Fruit fly (Drosophila melanogaster): ENCODE measurements around the gene CG9147.

Gene CG9147

DNA sequence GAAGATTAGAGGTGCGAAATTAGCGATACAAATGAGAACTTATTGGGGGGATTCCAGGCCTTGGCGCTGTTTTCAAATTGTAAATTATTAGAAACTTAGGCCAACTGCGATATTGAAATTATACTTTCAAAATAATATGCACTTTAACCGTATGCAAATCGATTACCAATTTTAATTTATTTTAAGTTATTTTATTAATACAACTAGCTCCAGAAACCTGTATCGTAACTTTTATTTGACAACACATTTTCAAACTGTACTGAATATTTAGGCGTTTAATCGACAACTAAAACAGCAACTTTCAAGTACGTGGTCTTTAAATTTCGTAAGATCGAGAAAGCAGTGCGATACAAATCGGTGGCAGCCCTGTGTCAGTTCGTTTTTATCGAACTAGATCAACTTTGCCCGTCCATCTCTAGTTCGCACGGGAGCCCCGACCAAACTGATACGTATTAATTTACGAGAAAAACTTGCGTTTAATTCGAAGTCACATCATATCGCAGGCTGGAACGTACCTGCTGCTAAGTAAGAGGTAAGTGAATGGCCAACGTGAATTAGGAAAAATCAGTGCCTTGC, 4.9 kb downstream of the CG9147 start, which contains the start of the genes CG9154 and Kr-h2 (continued):
- TF ChIP-seq CG4617 (GFP tag; optimal IDR thresholded peaks at IDR 0.05; ENCODE audit: borderline replicate concordance), result peak; percentile 79
- TF ChIP-seq lola (GFP tag; optimal IDR thresholded peaks at IDR 0.05), result peak in 1 of 3 experiments; percentile 25
- TF ChIP-seq Sry-β (GFP tag; optimal IDR thresholded peaks at IDR 0.05), result peak; percentile 28

DNA sequence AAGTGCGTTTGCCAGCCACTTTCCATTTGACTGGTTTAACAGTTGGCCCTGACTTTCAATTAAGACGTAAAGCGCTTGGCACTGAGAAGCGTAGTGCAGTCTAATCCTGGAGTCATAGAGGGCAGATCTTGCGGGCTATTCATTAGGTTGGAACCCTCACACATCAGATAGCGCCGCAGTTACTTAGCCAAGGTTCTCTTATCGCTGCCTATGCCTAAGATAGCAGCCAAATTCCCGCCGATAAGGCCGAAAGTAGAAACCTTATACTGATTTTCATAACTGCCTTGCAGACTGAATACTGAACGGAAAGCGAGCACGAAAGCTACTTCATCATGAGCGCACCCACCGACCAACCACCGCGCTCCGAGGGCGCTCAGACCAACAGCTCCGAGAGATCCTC, 6.3 kb downstream of the CG9147 start:
- TF ChIP-seq Med (GFP tag) (peak; percentile 62), exex (tag; optimal IDR thresholded peaks at IDR 0.05) (peak; percentile 38), grn (GFP tag; optimal IDR thresholded peaks at IDR 0.05) (peak; percentile 61), prd (optimal IDR thresholded peaks at IDR 0.05) (no peak), prd (GFP tag; IDR thresholded peaks at IDR 0.05) (no peak), Mrtf (GFP tag; IDR thresholded peaks at IDR 0.05) (no peak), CG10543 (GFP tag; optimal IDR thresholded peaks at IDR 0.05) (peak; percentile 32), GATAe (GFP tag; conservative IDR thresholded peaks at IDR 0.05) (peak; percentile 76), sug (tag; optimal IDR thresholded peaks at IDR 0.05) (peak; percentile 8), sd (tag; optimal IDR thresholded peaks at IDR 0.05) (peak; percentile 74), danr (GFP tag; IDR thresholded peaks at IDR 0.05) (no peak), Ets65A (GFP tag) (peak; percentile 33)

DNA sequence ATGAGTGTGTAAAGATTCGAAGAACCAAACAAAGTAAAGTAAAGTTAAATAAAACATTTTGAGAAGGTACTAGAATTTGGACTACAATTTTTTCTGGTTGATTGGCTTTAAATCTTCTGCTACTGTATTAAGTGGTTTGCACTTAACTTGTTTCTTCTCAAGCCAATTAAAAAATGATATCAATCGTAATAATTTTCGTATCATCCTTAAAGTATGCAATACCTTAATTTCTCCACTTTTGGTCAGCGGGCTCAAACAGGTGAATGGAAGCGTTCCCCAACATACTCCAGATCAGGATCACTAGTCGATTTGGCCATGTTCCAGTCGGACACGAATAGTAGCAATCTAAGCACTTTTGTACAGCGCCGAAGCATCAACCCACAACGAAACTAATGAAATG, 8.1 kb downstream of the CG9147 start:
- TF ChIP-seq CG10267 (tag; optimal IDR thresholded peaks at IDR 0.05) (no peak), Vsx1 (GFP tag; optimal IDR thresholded peaks at IDR 0.05) (peak; percentile 87), grn (GFP tag; optimal IDR thresholded peaks at IDR 0.05) (peak; percentile 69), exex (tag; optimal IDR thresholded peaks at IDR 0.05) (peak; percentile 52)

DNA sequence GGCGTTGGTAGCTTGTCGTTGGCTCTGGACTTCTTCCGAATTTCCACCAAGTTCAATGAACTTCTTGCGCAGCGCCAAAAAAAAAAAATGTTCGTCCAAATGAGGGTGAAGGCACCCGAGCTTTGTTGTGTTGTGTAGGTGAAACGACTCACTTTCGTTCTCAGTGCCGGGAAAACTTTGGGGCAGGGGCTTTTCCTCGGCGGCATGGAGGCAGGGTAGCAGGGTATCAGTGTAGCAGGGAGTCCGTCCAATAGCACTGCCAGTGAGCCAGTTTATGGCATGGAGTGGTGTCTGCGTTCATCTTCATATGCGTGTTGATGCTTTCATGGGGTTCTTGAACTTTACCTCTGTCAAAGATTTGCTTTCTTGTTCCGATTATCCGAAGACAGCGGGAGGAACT, 8.5 kb downstream of the CG9147 start:
- TF ChIP-seq h (optimal IDR thresholded peaks at IDR 0.05), result no peak
- no peak for TF ChIP-seq Fer2 (tag; optimal IDR thresholded peaks at IDR 0.05)
- TF ChIP-seq peb (GFP tag; IDR thresholded peaks at IDR 0.05), result 0 out of 2 replicates have a peak, but pooled peaks have one; percentile 10
- TF ChIP-seq grau (tag; optimal IDR thresholded peaks at IDR 0.05), result no peak
- TF ChIP-seq CG10274 (GFP tag; optimal IDR thresholded peaks at IDR 0.05), result peak; percentile 34
- TF ChIP-seq CG16863 (GFP tag; optimal IDR thresholded peaks at IDR 0.05), result no peak
- no peak for TF ChIP-seq CG7745 (tag; optimal IDR thresholded peaks at IDR 0.05)
- TF ChIP-seq CG32772 (GFP tag; IDR thresholded peaks at IDR 0.05), result peak; percentile 46; the same call in 1 of the 2 replicates
- no peak for TF ChIP-seq her (GFP tag; optimal IDR thresholded peaks at IDR 0.05)
- TF ChIP-seq CG16779 (GFP tag; IDR thresholded peaks at IDR 0.05), result no peak
- no peak for TF ChIP-seq CG10959 (GFP tag; IDR thresholded peaks at IDR 0.05)
- TF ChIP-seq tx (GFP tag; optimal IDR thresholded peaks at IDR 0.05), result no peak
- 0 out of 2 replicates have a peak, but pooled peaks have one; percentile 43 for TF ChIP-seq rib (GFP tag; IDR thresholded peaks at IDR 0.05)
- TF ChIP-seq dysf (GFP tag; IDR thresholded peaks at IDR 0.05), result no peak
- no peak for TF ChIP-seq hkb (optimal IDR thresholded peaks at IDR 0.05)
- TF ChIP-seq hkb (GFP tag; IDR thresholded peaks at IDR 0.05), result 0 out of 2 replicates have a peak, but pooled peaks have one; percentile 21
- TF ChIP-seq danr (GFP tag; IDR thresholded peaks at IDR 0.05), result no peak
- no peak for TF ChIP-seq inv (GFP tag; IDR thresholded peaks at IDR 0.05; ENCODE audit: partially characterized antibody)
- TF ChIP-seq NC2β (GFP tag; optimal IDR thresholded peaks at IDR 0.05), result no peak
- TF ChIP-seq HLH4C (GFP tag; IDR thresholded peaks at IDR 0.05; ENCODE audit: partially characterized antibody), result no peak
- TF ChIP-seq CG17912 (GFP tag; optimal IDR thresholded peaks at IDR 0.05), result no peak
- no peak for TF ChIP-seq Atf6 (GFP tag; IDR thresholded peaks at IDR 0.05)
- TF ChIP-seq sens-2 (GFP tag; IDR thresholded peaks at IDR 0.05), result no peak
- TF ChIP-seq hth (optimal IDR thresholded peaks at IDR 0.05), result no peak
- TF ChIP-seq Lpt (GFP tag; optimal IDR thresholded peaks at IDR 0.05), result no peak
- TF ChIP-seq CG13624 (GFP tag; optimal IDR thresholded peaks at IDR 0.05), result no peak
- TF ChIP-seq CG15696 (tag; optimal IDR thresholded peaks at IDR 0.05), result no peak
- TF ChIP-seq hbn (GFP tag; IDR thresholded peaks at IDR 0.05; ENCODE audit: partially characterized antibody), result no peak
- TF ChIP-seq insv (GFP tag; optimal IDR thresholded peaks at IDR 0.05), result no peak
- TF ChIP-seq az2 (GFP tag; optimal IDR thresholded peaks at IDR 0.05), result no peak
- no peak for TF ChIP-seq CG15514 (GFP tag; optimal IDR thresholded peaks at IDR 0.05)

Measured in whole organism, embryonic.